Worm (Caenorhabditis elegans): ENCODE data around the gene F46C3.2.

Gene F46C3.2

ce11 chrX:11379135-11379781 lies 39.3 kb downstream of the F46C3.2 start (continued):
- no peak for TF ChIP-seq K09A11.1 (tag; optimal IDR thresholded peaks at IDR 0.05; ENCODE audit: insufficient read depth)
- peak; percentile 89 for TF ChIP-seq ceh-18 (tag; optimal IDR thresholded peaks at IDR 0.05)
- no peak for TF ChIP-seq T23F11.4 (GFP tag; optimal IDR thresholded peaks at IDR 0.05)
- no peak for TF ChIP-seq fkh-10 (GFP tag; optimal IDR thresholded peaks at IDR 0.05)
- TF ChIP-seq hlh-13 (GFP tag; optimal IDR thresholded peaks at IDR 0.05): no peak
- TF ChIP-seq C38D4.7 (GFP tag; optimal IDR thresholded peaks at IDR 0.05): no peak
- TF ChIP-seq unc-42 (tag; optimal IDR thresholded peaks at IDR 0.05): peak; percentile 79
- TF ChIP-seq K02D7.2 (tag; optimal IDR thresholded peaks at IDR 0.05): no peak
- no peak for TF ChIP-seq nhr-11 (tag; optimal IDR thresholded peaks at IDR 0.05)
- TF ChIP-seq nhr-232 (tag; optimal IDR thresholded peaks at IDR 0.05): no peak
- TF ChIP-seq ceh-24 (tag; optimal IDR thresholded peaks at IDR 0.05): no peak
- no peak for TF ChIP-seq odd-2 (tag; optimal IDR thresholded peaks at IDR 0.05)
- TF ChIP-seq sox-4 (tag; optimal IDR thresholded peaks at IDR 0.05): no peak
- TF ChIP-seq unc-86 (tag; optimal IDR thresholded peaks at IDR 0.05): no peak
- TF ChIP-seq elt-2 (tag; optimal IDR thresholded peaks at IDR 0.05): no peak
- peak; percentile 2 for TF ChIP-seq ceh-14 (tag; optimal IDR thresholded peaks at IDR 0.05)
- TF ChIP-seq fax-1 (tag; optimal IDR thresholded peaks at IDR 0.05): no peak
- TF ChIP-seq dmd-4 (tag; optimal IDR thresholded peaks at IDR 0.05; ENCODE audit: borderline replicate concordance): no peak
- no peak for TF ChIP-seq madf-2 (tag; optimal IDR thresholded peaks at IDR 0.05)
- no peak for TF ChIP-seq gmeb-2 (tag; optimal IDR thresholded peaks at IDR 0.05)
- no peak for TF ChIP-seq lin-11 (tag; optimal IDR thresholded peaks at IDR 0.05)
- TF ChIP-seq ceh-34 (tag; optimal IDR thresholded peaks at IDR 0.05): peak; percentile 4
- TF ChIP-seq hlh-8 (tag; optimal IDR thresholded peaks at IDR 0.05): no peak

DNA sequence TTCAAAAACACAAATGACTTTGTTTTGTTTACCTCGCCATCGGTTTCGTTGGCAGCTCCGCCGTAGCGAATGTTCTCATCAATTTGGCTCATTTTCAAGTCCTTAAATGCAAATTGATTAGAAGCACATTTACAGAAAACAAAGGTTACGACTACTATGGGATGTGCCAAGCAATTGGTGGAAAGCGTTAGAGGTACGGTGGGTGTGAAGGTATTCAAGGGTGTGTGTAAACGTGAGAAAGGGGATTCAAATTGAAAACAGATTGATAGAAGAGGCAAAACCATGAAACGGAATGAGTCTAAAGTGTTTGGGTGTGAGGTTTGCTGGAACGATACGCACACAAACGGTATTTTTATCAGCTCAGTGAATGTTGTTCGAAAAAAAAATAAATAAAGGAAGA lies 41.2 kb downstream of the F46C3.2 start, which contains the start of gene tni-1:
Gene tni-1, minus strand, starts transcription at position 101 of the 400 bp plus-strand sequence.
- TF ChIP-seq lim-6 (tag; optimal IDR thresholded peaks at IDR 0.05) (no peak), hlh-15 (tag; optimal IDR thresholded peaks at IDR 0.05) (no peak), odd-2 (tag; optimal IDR thresholded peaks at IDR 0.05) (no peak), hlh-13 (GFP tag; optimal IDR thresholded peaks at IDR 0.05) (no peak), hlh-8 (tag; optimal IDR thresholded peaks at IDR 0.05) (no peak), tbx-2 (tag; optimal IDR thresholded peaks at IDR 0.05) (no peak), hlh-30 (tag; optimal IDR thresholded peaks at IDR 0.05; ENCODE audit: insufficient read depth) (no peak), pax-1 (tag; optimal IDR thresholded peaks at IDR 0.05) (no peak), nfya-1 (tag; optimal IDR thresholded peaks at IDR 0.05) (no peak), unc-3 (GFP tag; conservative IDR thresholded peaks at IDR 0.05) (no peak), unc-3 (tag; optimal IDR thresholded peaks at IDR 0.05) (no peak), mec-3 (tag; optimal IDR thresholded peaks at IDR 0.05; ENCODE audit: borderline replicate concordance) (no peak), ceh-48 (tag; optimal IDR thresholded peaks at IDR 0.05) (no peak), ceh-34 (tag; optimal IDR thresholded peaks at IDR 0.05) (no peak), ztf-16 (tag; optimal IDR thresholded peaks at IDR 0.05) (no peak), ceh-18 (tag; optimal IDR thresholded peaks at IDR 0.05) (no peak), ceh-30 (tag; optimal IDR thresholded peaks at IDR 0.05) (no peak), dve-1 (tag; optimal IDR thresholded peaks at IDR 0.05) (no peak), nhr-11 (tag; optimal IDR thresholded peaks at IDR 0.05) (no peak)

- TF ChIP-seq ama-1 (optimal IDR thresholded peaks at IDR 0.05): peak; percentile 31
- no peak for TF ChIP-seq ceh-22 (tag; optimal IDR thresholded peaks at IDR 0.05)
These were observed 43.1 kb downstream of the F46C3.2 start, which contains the start of gene F42E11.3 for ce11 chrX:11375509-11375908. F42E11.3 (minus strand) TSS chrX:11375609.

Data from whole organism, late embryonic.